Fruit fly (Drosophila melanogaster) whole organism, embryonic: ENCODE results near the gene CG32488.
A peak's percentile ranks its signal among the peaks of the same experiment; 100 is the strongest.

Experiments
- Abd-B ChIP-seq: fragments of 200-800 bp; sonication (Bioruptor generic); optimal IDR thresholded peaks from 2 replicates; lab custom pipeline; 2018; ENCODE audit warnings: missing biosample characterization, mild to moderate bottlenecking, missing genetic modification characterization, moderate library complexity
- B-H1 ChIP-seq: fragments of 200-800 bp; sonication (Bioruptor generic); IDR thresholded peaks from 3 replicates; pipeline ENCODE4 v1.3.6; 2022; ENCODE audit warnings: missing biosample characterization, missing genetic modification characterization
- Bgb ChIP-seq: fragments of 200-800 bp; sonication (Bioruptor generic); IDR thresholded peaks from 2 replicates; pipeline ENCODE4 v1.3.6; 2022; ENCODE audit warnings: missing biosample characterization, missing genetic modification characterization; ENCODE audit not compliant: partially characterized antibody
- CG13624 ChIP-seq: fragments of 200-800 bp; sonication (Bioruptor generic); optimal IDR thresholded peaks from 2 replicates; lab custom pipeline; 2016; ENCODE audit warnings: missing biosample characterization, missing genetic modification characterization
- CG14860 ChIP-seq: fragments of 200-800 bp; sonication (Bioruptor generic); IDR thresholded peaks from 3 replicates; pipeline ENCODE4 v1.3.6; 2022; ENCODE audit warnings: missing biosample characterization, missing genetic modification characterization; ENCODE audit not compliant: partially characterized antibody
- CG15601 ChIP-seq: fragments of 200-800 bp; sonication (Bioruptor generic); optimal IDR thresholded peaks from 3 replicates; lab custom pipeline; 2019; ENCODE audit warnings: missing biosample characterization, mild to moderate bottlenecking, missing genetic modification characterization, moderate library complexity
- CG1603 ChIP-seq: fragments of 200-800 bp; sonication (Bioruptor generic); optimal IDR thresholded peaks from 2 replicates; lab custom pipeline; 2019; ENCODE audit warnings: missing biosample characterization, mild to moderate bottlenecking, missing genetic modification characterization, moderate library complexity
- CG17359 ChIP-seq: fragments of 200-800 bp; sonication (Bioruptor generic); optimal IDR thresholded peaks from 3 replicates; lab custom pipeline; 2018; ENCODE audit warnings: missing biosample characterization, mild to moderate bottlenecking, missing genetic modification characterization, moderate library complexity
- CG17361 ChIP-seq: fragments of 200-800 bp; sonication (Bioruptor generic); IDR thresholded peaks from 3 replicates; pipeline ENCODE4 v1.3.6; 2022; ENCODE audit warnings: missing biosample characterization, missing genetic modification characterization
- CG17802 ChIP-seq: fragments of 200-800 bp; sonication (Bioruptor generic); optimal IDR thresholded peaks from 2 replicates; lab custom pipeline; 2018; ENCODE audit warnings: missing biosample characterization, mild to moderate bottlenecking, missing genetic modification characterization, moderate library complexity
- CG18262 ChIP-seq: fragments of 200-800 bp; optimal IDR thresholded peaks from 3 replicates; lab custom pipeline; 2019; ENCODE audit warnings: missing biosample characterization, mild to moderate bottlenecking, missing genetic modification characterization, moderate library complexity
- CG18476 ChIP-seq: fragments of 200-800 bp; sonication (Bioruptor generic); optimal IDR thresholded peaks from 2 replicates; lab custom pipeline; 2016; ENCODE audit warnings: missing biosample characterization, mild to moderate bottlenecking, missing genetic modification characterization
- CG30020 ChIP-seq: fragments of 200-800 bp; optimal IDR thresholded peaks from 2 replicates; lab custom pipeline; 2019; ENCODE audit warnings: missing biosample characterization, mild to moderate bottlenecking, missing genetic modification characterization, moderate library complexity
- CG3281 ChIP-seq: fragments of 200-800 bp; sonication (Bioruptor generic); optimal IDR thresholded peaks from 3 replicates; lab custom pipeline; 2017; ENCODE audit warnings: missing biosample characterization, mild to moderate bottlenecking, missing genetic modification characterization
- CG4328 ChIP-seq: fragments of 200-800 bp; sonication (Bioruptor generic); optimal IDR thresholded peaks from 3 replicates; lab custom pipeline; 2017; ENCODE audit warnings: missing biosample characterization, missing genetic modification reagents, missing genetic modification characterization
- CG4360 ChIP-seq: fragments of 200-800 bp; sonication (Bioruptor generic); IDR thresholded peaks from 2 replicates; pipeline ENCODE4 v1.3.6; 2022; ENCODE audit warnings: missing biosample characterization, missing genetic modification characterization
- CG7786 ChIP-seq: fragments of 200-800 bp; sonication (Bioruptor generic); optimal IDR thresholded peaks from 2 replicates; lab custom pipeline; 2016; ENCODE audit warnings: missing biosample characterization, missing genetic modification characterization
- CG7963 ChIP-seq: fragments of 200-800 bp; sonication (Bioruptor generic); IDR thresholded peaks from 3 replicates; pipeline ENCODE4 v1.3.6; 2022; ENCODE audit warnings: missing biosample characterization, missing genetic modification characterization; ENCODE audit not compliant: partially characterized antibody
- CG9797 ChIP-seq: fragments of 200-800 bp; sonication (Bioruptor generic); optimal IDR thresholded peaks from 3 replicates; lab custom pipeline; 2018; ENCODE audit warnings: missing biosample characterization, mild to moderate bottlenecking, missing genetic modification characterization
- E2f1 ChIP-seq: fragments of 200-800 bp; sonication (Bioruptor generic); IDR thresholded peaks from 2 replicates; pipeline ENCODE4 v1.3.6; 2022; ENCODE audit warnings: missing biosample characterization, missing genetic modification characterization
- Gug ChIP-seq: fragments of 200-800 bp; sonication (Bioruptor generic); IDR thresholded peaks from 4 replicates; pipeline ENCODE4 v1.3.6; 2022; ENCODE audit warnings: missing biosample characterization, missing genetic modification characterization
- Hr51 ChIP-seq, 2 experiments: fragments of 200-800 bp; sonication (Bioruptor generic); optimal IDR thresholded peaks; 2 replicates in 1 of 2; 3 replicates in 1 of 2; lab custom pipeline; 2016 to 2018; ENCODE audit warnings: missing biosample characterization in 2 of 2, missing genetic modification characterization in 2 of 2, mild to moderate bottlenecking in 1 of 2, moderate library complexity in 1 of 2
- MBD-R2 ChIP-seq: fragments of 200-800 bp; sonication (Bioruptor generic); IDR thresholded peaks from 2 replicates; pipeline ENCODE4 v1.3.6; 2022; ENCODE audit warnings: missing biosample characterization, missing genetic modification characterization
- Med ChIP-seq: fragments of 200-800 bp; sonication (Bioruptor generic); peaks from one replicate; lab custom pipeline; 2016; ENCODE audit warnings: missing biosample characterization, missing genetic modification characterization, mild to moderate bottlenecking, inconsistent platforms, moderate library complexity
- Mrtf ChIP-seq: fragments of 200-800 bp; sonication (Bioruptor generic); IDR thresholded peaks from 3 replicates; pipeline ENCODE4 v1.3.6; 2022; ENCODE audit warnings: missing biosample characterization, missing genetic modification characterization
- NC2α ChIP-seq: fragments of 200-800 bp; sonication (Bioruptor generic); optimal IDR thresholded peaks from 2 replicates; lab custom pipeline; 2016; ENCODE audit warnings: missing biosample characterization, missing genetic modification characterization
- Side ChIP-seq: fragments of 200-800 bp; sonication (Bioruptor generic); optimal IDR thresholded peaks from 2 replicates; lab custom pipeline; 2016; ENCODE audit warnings: missing biosample characterization, missing genetic modification characterization
- Sox100B ChIP-seq: fragments of 200-800 bp; sonication (Bioruptor generic); optimal IDR thresholded peaks from 3 replicates; lab custom pipeline; 2018; ENCODE audit warnings: missing biosample characterization, mild to moderate bottlenecking, missing genetic modification characterization
- TFAM ChIP-seq: fragments of 200-800 bp; sonication (Bioruptor generic); optimal IDR thresholded peaks from 2 replicates; lab custom pipeline; 2017; ENCODE audit warnings: missing biosample characterization, missing genetic modification characterization, inconsistent platforms
- Taf1 ChIP-seq: fragments of 200-800 bp; sonication (Bioruptor generic); IDR thresholded peaks from 2 replicates; pipeline ENCODE4 v1.3.6; 2022; ENCODE audit warnings: missing biosample characterization, missing genetic modification characterization
- Xrp1 ChIP-seq: fragments of 200-800 bp; sonication (Bioruptor generic); IDR thresholded peaks from 2 replicates; pipeline ENCODE4 v1.3.6; 2022; ENCODE audit warnings: missing biosample characterization, missing genetic modification characterization
- al ChIP-seq: fragments of 200-800 bp; sonication (Bioruptor generic); IDR thresholded peaks from 2 replicates; pipeline ENCODE4 v1.3.6; 2022; ENCODE audit warnings: missing biosample characterization, missing genetic modification characterization
- az2 ChIP-seq: fragments of 200-800 bp; sonication (Bioruptor generic); optimal IDR thresholded peaks from 3 replicates; lab custom pipeline; 2016; ENCODE audit warnings: missing biosample characterization, missing genetic modification characterization
- cas ChIP-seq: fragments of 200-800 bp; sonication (Bioruptor generic); IDR thresholded peaks from 2 replicates; pipeline ENCODE4 v1.3.6; 2022; ENCODE audit warnings: missing biosample characterization, missing genetic modification characterization
- cato ChIP-seq: fragments of 200-800 bp; sonication (Bioruptor generic); optimal IDR thresholded peaks from 2 replicates; lab custom pipeline; 2016; ENCODE audit warnings: missing biosample characterization, missing genetic modification characterization, borderline replicate concordance
- danr ChIP-seq: fragments of 200-800 bp; sonication (Bioruptor generic); IDR thresholded peaks from 2 replicates; pipeline ENCODE4 v1.3.6; 2022; ENCODE audit warnings: missing biosample characterization, missing genetic modification characterization
- esg ChIP-seq: fragments of 200-800 bp; sonication (Bioruptor generic); conservative IDR thresholded peaks from 2 replicates; pipeline ENCODE4 v1.3.6; 2022; ENCODE audit warnings: missing biosample characterization, missing genetic modification characterization
- exex ChIP-seq: fragments of 200-800 bp; sonication (Bioruptor generic); optimal IDR thresholded peaks from 4 replicates; lab custom pipeline; 2018; ENCODE audit warnings: missing biosample characterization, mild to moderate bottlenecking, missing genetic modification characterization, moderate library complexity
- hb ChIP-seq: fragments of 200-800 bp; sonication (Bioruptor generic); IDR thresholded peaks from 3 replicates; pipeline ENCODE4 v1.3.6; 2022; ENCODE audit warnings: missing biosample characterization, missing genetic modification characterization; ENCODE audit not compliant: partially characterized antibody
- jumu ChIP-seq: fragments of 200-800 bp; sonication (Bioruptor generic); optimal IDR thresholded peaks from 3 replicates; lab custom pipeline; 2016; ENCODE audit warnings: missing biosample characterization, missing genetic modification characterization
- maf-S ChIP-seq: fragments of 200-800 bp; sonication (Bioruptor generic); optimal IDR thresholded peaks from 2 replicates; lab custom pipeline; 2016; ENCODE audit warnings: missing biosample characterization, missing genetic modification characterization
- psq ChIP-seq: fragments of 200-800 bp; sonication (Bioruptor generic); optimal IDR thresholded peaks from 2 replicates; lab custom pipeline; 2017; ENCODE audit warnings: missing biosample characterization, missing genetic modification characterization
- pum ChIP-seq: fragments of 200-800 bp; sonication (Bioruptor generic); optimal IDR thresholded peaks from 2 replicates; lab custom pipeline; 2016; ENCODE audit warnings: missing biosample characterization, missing genetic modification characterization
- repo ChIP-seq: fragments of 200-800 bp; sonication (Bioruptor generic); optimal IDR thresholded peaks from 2 replicates; lab custom pipeline; 2016; ENCODE audit warnings: missing biosample characterization, missing genetic modification characterization
- slou ChIP-seq: fragments of 200-800 bp; sonication (Bioruptor generic); optimal IDR thresholded peaks from 3 replicates; lab custom pipeline; 2016; ENCODE audit warnings: missing biosample characterization, missing genetic modification characterization
- sqz ChIP-seq: fragments of 200-800 bp; sonication (Bioruptor generic); optimal IDR thresholded peaks from 3 replicates; lab custom pipeline; 2018; ENCODE audit warnings: missing biosample characterization, mild to moderate bottlenecking, missing genetic modification characterization
- tll ChIP-seq, 2 experiments: fragments of 200-800 bp in 1 of 2; fragments of >200 bp in 1 of 2; sonication (Bioruptor generic) in 1 of 2; optimal IDR thresholded peaks; 2 replicates each; lab custom pipeline; 2017 to 2019; ENCODE audit warnings: missing biosample characterization in 2 of 2, missing genetic modification characterization in 2 of 2, mild to moderate bottlenecking in 1 of 2, moderate library complexity in 1 of 2
- trem ChIP-seq: fragments of 200-800 bp; optimal IDR thresholded peaks from 3 replicates; lab custom pipeline; 2019; ENCODE audit warnings: missing biosample characterization, mild to moderate bottlenecking, missing genetic modification characterization, moderate library complexity
- wek ChIP-seq: fragments of 200-800 bp; sonication (Bioruptor generic); optimal IDR thresholded peaks from 3 replicates; lab custom pipeline; 2018; ENCODE audit warnings: missing biosample characterization, mild to moderate bottlenecking, missing genetic modification characterization, moderate library complexity
- zf30C ChIP-seq: fragments of 200-800 bp; sonication (Bioruptor generic); optimal IDR thresholded peaks from 3 replicates; lab custom pipeline; 2018; ENCODE audit warnings: missing biosample characterization, mild to moderate bottlenecking, missing genetic modification characterization

Gene CG32488

dm6 chr3L:3052110-3052871 lies 36.4 kb upstream of the CG32488 start, which contains the start of gene CG1271 (continued):
- TF ChIP-seq Sox100B (no peak), Taf1 (peak; percentile 21; the same call in 1 of the 2 replicates), CG13624 (GFP tag; lab: Kevin White, UChicago) (peak; percentile 82), esg (peak; percentile 45), CG4360 (GFP tag; lab: Robert Waterston, UW) (no peak), CG3281 (GFP tag; lab: Kevin White, UChicago) (peak; percentile 74), repo (peak; percentile 38), danr (GFP tag; lab: Robert Waterston, UW) (peak; percentile 41; the same call in 1 of the 2 replicates), CG14860 (GFP tag; lab: Robert Waterston, UW) (no peak), E2f1 (GFP tag; lab: Robert Waterston, UW) (peak; percentile 62), CG7963 (no peak), jumu (GFP tag; lab: Kevin White, UChicago) (peak; percentile 74), Xrp1 (GFP tag; lab: Robert Waterston, UW) (peak; percentile 63; the same call in 1 of the 2 replicates), B-H1 (GFP tag; lab: Robert Waterston, UW) (no peak), CG17359 (peak; percentile 60), CG30020 (tag; lab: Kevin White, UChicago) (peak; percentile 28), Med (peak; percentile 92), CG18262 (tag; lab: Kevin White, UChicago) (peak; percentile 56), psq (GFP tag; lab: Kevin White, UChicago) (no peak), cas (GFP tag; lab: Robert Waterston, UW) (no peak), Hr51 (GFP tag; optimal IDR thresholded peaks at IDR 0.05; lab: Kevin White, UChicago) (peak in 1 of 2 experiments; percentile 60), al (GFP tag; lab: Robert Waterston, UW) (peak; percentile 49; the same call in 1 of the 2 replicates), Side (GFP tag; lab: Kevin White, UChicago) (peak; percentile 82), CG17361 (GFP tag; lab: Robert Waterston, UW) (peak; percentile 74), CG17802 (tag; lab: Kevin White, UChicago) (peak; percentile 5), exex (peak; percentile 80), cato (GFP tag; lab: Kevin White, UChicago) (peak; percentile 21), CG18476 (GFP tag; lab: Kevin White, UChicago) (peak; percentile 52), Bgb (GFP tag; lab: Robert Waterston, UW) (no peak), CG7786 (GFP tag; lab: Kevin White, UChicago) (peak; percentile 66), wek (GFP tag; lab: Kevin White, UChicago) (no peak)

DNA sequence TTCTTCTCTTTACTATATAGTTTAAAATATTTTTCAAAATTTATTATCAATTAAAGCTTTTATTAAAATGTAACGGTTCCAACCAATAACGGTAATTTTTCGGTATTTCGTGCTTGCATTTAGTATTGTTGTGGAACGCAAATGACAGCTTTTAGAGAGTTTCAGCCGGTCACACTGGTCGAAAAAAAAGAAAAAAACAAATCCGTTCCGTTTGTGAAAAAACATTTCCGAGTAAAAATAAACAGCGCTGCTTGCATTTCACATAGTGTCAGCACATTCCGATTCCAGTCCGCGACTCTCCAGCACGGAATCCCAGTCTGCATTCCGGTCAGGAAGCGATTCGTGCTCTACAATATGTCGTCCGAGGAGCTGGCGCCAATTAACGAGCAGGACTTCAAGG lies 34.3 kb upstream of the CG32488 start, which contains the start of gene CG32485:
Gene CG32485, plus strand, starts transcription at position 139 of the 400 bp plus-strand sequence.
- TF ChIP-seq MBD-R2 (GFP tag; lab: Robert Waterston, UW) = peak; percentile 64
- no peak for TF ChIP-seq slou (GFP tag; lab: Kevin White, UChicago)
- no peak for TF ChIP-seq sqz (GFP tag; lab: Kevin White, UChicago)
- TF ChIP-seq maf-S = no peak
- no peak for TF ChIP-seq Mrtf (GFP tag; lab: Robert Waterston, UW)
- peak; percentile 57 for TF ChIP-seq CG9797 (GFP tag; lab: Kevin White, UChicago)
- no peak for TF ChIP-seq CG4328 (GFP tag; lab: Kevin White, UChicago)
- no peak for TF ChIP-seq CG14860 (GFP tag; lab: Robert Waterston, UW)
- no peak for TF ChIP-seq TFAM (GFP tag; lab: Kevin White, UChicago)
- TF ChIP-seq tll (GFP tag; optimal IDR thresholded peaks at IDR 0.05; lab: Kevin White, UChicago) = no peak
- no peak for TF ChIP-seq Gug (GFP tag; lab: Robert Waterston, UW)
- TF ChIP-seq CG1603 = peak; percentile 2
- no peak for TF ChIP-seq NC2α (GFP tag; lab: Kevin White, UChicago)
- peak; percentile 86 for TF ChIP-seq CG15601 (tag; lab: Kevin White, UChicago)
- TF ChIP-seq az2 (GFP tag; lab: Kevin White, UChicago) = no peak
- peak; percentile 4 for TF ChIP-seq trem (tag; lab: Kevin White, UChicago)
- TF ChIP-seq pum = no peak
- TF ChIP-seq hb (GFP tag; lab: Robert Waterston, UW) = no peak
- TF ChIP-seq Abd-B = no peak
- no peak for TF ChIP-seq zf30C
